Fruit fly (Drosophila melanogaster) whole organism, embryonic: ENCODE results near the gene CG34427.
A peak's percentile ranks its signal among the peaks of the same experiment; 100 is the strongest.

Experiments used
- B-H2 ChIP-seq: fragments of 200-800 bp; sonication (Bioruptor generic); optimal IDR thresholded peaks from 2 replicates; lab custom pipeline; 2018; ENCODE audit warnings: missing biosample characterization, mild to moderate bottlenecking, missing genetic modification characterization
- Blimp-1 ChIP-seq: fragments of 200-800 bp; sonication (Bioruptor generic); optimal IDR thresholded peaks from 3 replicates; lab custom pipeline; 2018; ENCODE audit warnings: missing biosample characterization, missing genetic modification characterization, mild to moderate bottlenecking, moderate library complexity, missing genetic modification reagents
- CG10366 ChIP-seq: fragments of 200-800 bp; sonication (Bioruptor generic); IDR thresholded peaks from 2 replicates; pipeline ENCODE4 v1.3.6; 2022; ENCODE audit warnings: missing biosample characterization, missing genetic modification characterization
- CG10654 ChIP-seq: fragments of 200-800 bp; sonication (Bioruptor generic); optimal IDR thresholded peaks from 2 replicates; lab custom pipeline; 2016; ENCODE audit warnings: missing biosample characterization, missing genetic modification characterization
- CG11723 ChIP-seq: fragments of 200-800 bp; sonication (Bioruptor generic); optimal IDR thresholded peaks from 2 replicates; lab custom pipeline; 2017; ENCODE audit warnings: missing biosample characterization, mild to moderate bottlenecking, missing genetic modification characterization
- CG15269 ChIP-seq: fragments of 200-800 bp; sonication (Bioruptor generic); optimal IDR thresholded peaks from 2 replicates; lab custom pipeline; 2018; ENCODE audit warnings: missing biosample characterization, mild to moderate bottlenecking, missing genetic modification characterization, moderate library complexity
- CG15514 ChIP-seq: fragments of 200-800 bp; sonication (Bioruptor generic); optimal IDR thresholded peaks from 3 replicates; lab custom pipeline; 2017; ENCODE audit warnings: missing biosample characterization, missing genetic modification characterization, mild to moderate bottlenecking, moderate library complexity, missing genetic modification reagents
- CG16813 ChIP-seq: fragments of 200-800 bp; sonication (Bioruptor generic); IDR thresholded peaks from 3 replicates; pipeline ENCODE4 v1.3.6; 2022; ENCODE audit warnings: missing biosample characterization, missing genetic modification characterization; ENCODE audit not compliant: partially characterized antibody
- CG1792 ChIP-seq: fragments of 200-800 bp; sonication (Bioruptor generic); optimal IDR thresholded peaks from 2 replicates; lab custom pipeline; 2016; ENCODE audit warnings: missing biosample characterization, missing genetic modification characterization
- CG2202 ChIP-seq: fragments of 200-800 bp; sonication (Bioruptor generic); optimal IDR thresholded peaks from 2 replicates; lab custom pipeline; 2018; ENCODE audit warnings: missing biosample characterization, mild to moderate bottlenecking, missing genetic modification characterization
- CG2889 ChIP-seq: fragments of 200-800 bp; sonication (Bioruptor generic); IDR thresholded peaks from 3 replicates; pipeline ENCODE4 v1.3.6; 2022; ENCODE audit warnings: missing biosample characterization, missing genetic modification characterization
- CG31224 ChIP-seq: fragments of 200-800 bp; sonication (Bioruptor generic); IDR thresholded peaks from 2 replicates; pipeline ENCODE4 v1.3.6; 2022; ENCODE audit warnings: missing biosample characterization, missing genetic modification characterization
- CG33213 ChIP-seq: fragments of 200-800 bp; sonication (Bioruptor generic); optimal IDR thresholded peaks from 3 replicates; lab custom pipeline; 2016; ENCODE audit warnings: missing biosample characterization, missing genetic modification characterization
- CG34376 ChIP-seq: fragments of 200-800 bp; sonication (Bioruptor generic); optimal IDR thresholded peaks from 2 replicates; lab custom pipeline; 2018; ENCODE audit warnings: missing biosample characterization, mild to moderate bottlenecking, missing genetic modification characterization
- CG4360 ChIP-seq: fragments of 200-800 bp; sonication (Bioruptor generic); IDR thresholded peaks from 2 replicates; pipeline ENCODE4 v1.3.6; 2022; ENCODE audit warnings: missing biosample characterization, missing genetic modification characterization
- CG5953 ChIP-seq: fragments of 200-800 bp; sonication (Bioruptor generic); IDR thresholded peaks from 2 replicates; pipeline ENCODE4 v1.3.6; 2022; ENCODE audit warnings: missing biosample characterization, missing genetic modification characterization
- CG6272 ChIP-seq: fragments of 200-800 bp; sonication (Bioruptor generic); IDR thresholded peaks from 2 replicates; pipeline ENCODE4 v1.3.6; 2022; ENCODE audit warnings: missing biosample characterization, missing genetic modification characterization
- CG6654 ChIP-seq: fragments of 200-800 bp; sonication (Bioruptor generic); optimal IDR thresholded peaks from 2 replicates; lab custom pipeline; 2017; ENCODE audit warnings: missing biosample characterization, mild to moderate bottlenecking, missing genetic modification characterization
- CG7556 ChIP-seq: fragments of 200-800 bp; sonication (Bioruptor generic); optimal IDR thresholded peaks from 2 replicates; lab custom pipeline; 2017; ENCODE audit warnings: missing biosample characterization, mild to moderate bottlenecking, missing genetic modification characterization
- CG8388 ChIP-seq: fragments of 200-800 bp; sonication (Bioruptor generic); optimal IDR thresholded peaks from 2 replicates; lab custom pipeline; 2019; ENCODE audit warnings: missing biosample characterization, mild to moderate bottlenecking, missing genetic modification characterization, moderate library complexity
- Chrac-16 ChIP-seq: fragments of 200-800 bp; sonication (Bioruptor generic); optimal IDR thresholded peaks from 3 replicates; lab custom pipeline; 2016; ENCODE audit warnings: missing biosample characterization, missing genetic modification characterization
- H15 ChIP-seq: fragments of 200-800 bp; sonication (Bioruptor generic); IDR thresholded peaks from 3 replicates; pipeline ENCODE4 v1.3.6; 2022; ENCODE audit warnings: missing biosample characterization, missing genetic modification characterization
- Hr39 ChIP-seq: fragments of >200 bp; optimal IDR thresholded peaks from 2 replicates; lab custom pipeline; 2017
- Lim3 ChIP-seq: fragments of 200-800 bp; sonication (Bioruptor generic); IDR thresholded peaks from 2 replicates; pipeline ENCODE4 v1.3.6; 2022; ENCODE audit warnings: missing biosample characterization, missing genetic modification characterization
- MTF-1 ChIP-seq: fragments of 200-800 bp; sonication (Bioruptor generic); optimal IDR thresholded peaks from 2 replicates; lab custom pipeline; 2018; ENCODE audit warnings: missing biosample characterization, mild to moderate bottlenecking, missing genetic modification characterization, borderline replicate concordance
- NK7.1 ChIP-seq: fragments of 200-800 bp; sonication (Bioruptor generic); optimal IDR thresholded peaks from 3 replicates; lab custom pipeline; 2016; ENCODE audit warnings: missing biosample characterization, missing genetic modification characterization
- Nf-YB ChIP-seq: fragments of 200-800 bp; sonication (Bioruptor generic); optimal IDR thresholded peaks from 3 replicates; lab custom pipeline; 2019; ENCODE audit warnings: missing biosample characterization, mild to moderate bottlenecking, missing genetic modification characterization, moderate library complexity
- Spps ChIP-seq: fragments of 200-800 bp; sonication (Bioruptor generic); optimal IDR thresholded peaks from 2 replicates; lab custom pipeline; 2018; ENCODE audit warnings: missing biosample characterization, mild to moderate bottlenecking, missing genetic modification characterization
- Stat92E ChIP-seq, 3 experiments: fragments of >200 bp in 2 of 3; fragments of 200-800 bp in 1 of 3; sonication (Bioruptor generic) in 1 of 3; optimal IDR thresholded peaks; 2 replicates each; lab custom pipeline; 2017 to 2019; ENCODE audit warnings: missing biosample characterization in 3 of 3, missing genetic modification characterization in 3 of 3, mild to moderate bottlenecking in 1 of 3, moderate library complexity in 1 of 3
- al ChIP-seq: fragments of 200-800 bp; sonication (Bioruptor generic); IDR thresholded peaks from 2 replicates; pipeline ENCODE4 v1.3.6; 2022; ENCODE audit warnings: missing biosample characterization, missing genetic modification characterization
- cad ChIP-seq: fragments of >200 bp; optimal IDR thresholded peaks from 2 replicates; lab custom pipeline; 2017; ENCODE audit warnings: missing biosample characterization, missing genetic modification characterization
- cwo ChIP-seq: fragments of 200-800 bp; sonication (Bioruptor generic); optimal IDR thresholded peaks from 3 replicates; lab custom pipeline; 2017; ENCODE audit warnings: missing biosample characterization, missing genetic modification characterization, mild to moderate bottlenecking, moderate library complexity, missing genetic modification reagents
- dati ChIP-seq: fragments of 200-800 bp; sonication (Bioruptor generic); IDR thresholded peaks from 2 replicates; pipeline ENCODE4 v1.3.6; 2022; ENCODE audit warnings: missing biosample characterization, missing genetic modification characterization
- dmrt11E ChIP-seq: fragments of 200-800 bp; sonication (Bioruptor generic); optimal IDR thresholded peaks from 3 replicates; lab custom pipeline; 2018; ENCODE audit warnings: missing biosample characterization, mild to moderate bottlenecking, missing genetic modification characterization, moderate library complexity
- en ChIP-seq: fragments of 200-800 bp; sonication (Bioruptor generic); optimal IDR thresholded peaks from 2 replicates; lab custom pipeline; 2016; ENCODE audit warnings: missing biosample characterization, missing genetic modification characterization
- exex ChIP-seq: fragments of 200-800 bp; sonication (Bioruptor generic); optimal IDR thresholded peaks from 4 replicates; lab custom pipeline; 2018; ENCODE audit warnings: missing biosample characterization, mild to moderate bottlenecking, missing genetic modification characterization, moderate library complexity
- fd102C ChIP-seq: fragments of 200-800 bp; sonication (Bioruptor generic); optimal IDR thresholded peaks from 2 replicates; lab custom pipeline; 2018; ENCODE audit warnings: missing biosample characterization, mild to moderate bottlenecking, missing genetic modification characterization, moderate library complexity
- gem ChIP-seq: fragments of 200-800 bp; sonication (Bioruptor generic); optimal IDR thresholded peaks from 2 replicates; lab custom pipeline; 2019; ENCODE audit warnings: missing biosample characterization, mild to moderate bottlenecking, missing genetic modification characterization, moderate library complexity
- h ChIP-seq: fragments of >200 bp; optimal IDR thresholded peaks from 2 replicates; lab custom pipeline; 2017
- ken ChIP-seq: fragments of 200-800 bp; sonication (Bioruptor generic); IDR thresholded peaks from 3 replicates; pipeline ENCODE4 v1.3.6; 2022; ENCODE audit warnings: missing biosample characterization, missing genetic modification characterization
- kni ChIP-seq: fragments of 200-800 bp; sonication (Bioruptor generic); optimal IDR thresholded peaks from 3 replicates; lab custom pipeline; 2017; ENCODE audit warnings: mild to moderate bottlenecking, missing biosample characterization, missing genetic modification reagents, missing genetic modification characterization
- lov ChIP-seq, 2 experiments: fragments of 200-800 bp in 1 of 2; fragments of >200 bp in 1 of 2; sonication (Bioruptor generic) in 1 of 2; IDR thresholded peaks in 1 of 2; optimal IDR thresholded peaks in 1 of 2; 2 replicates in 1 of 2; 3 replicates in 1 of 2; pipeline versions ENCODE4 v1.3.6 to Lab custom; 2017 to 2022; ENCODE audit warnings: missing biosample characterization in 1 of 2, missing genetic modification characterization in 1 of 2
- mam ChIP-seq: fragments of 200-800 bp; sonication (Bioruptor generic); optimal IDR thresholded peaks from 3 replicates; lab custom pipeline; 2016; ENCODE audit warnings: missing biosample characterization, missing genetic modification characterization
- nom ChIP-seq: fragments of 200-800 bp; sonication (Bioruptor generic); optimal IDR thresholded peaks from 2 replicates; lab custom pipeline; 2017; ENCODE audit warnings: missing biosample characterization, missing genetic modification characterization, mild to moderate bottlenecking, moderate library complexity, missing genetic modification reagents
- onecut ChIP-seq: fragments of 200-800 bp; sonication (Bioruptor generic); IDR thresholded peaks from 2 replicates; pipeline ENCODE4 v1.3.6; 2022; ENCODE audit warnings: missing biosample characterization, missing genetic modification characterization
- prd ChIP-seq, 3 experiments: fragments of >200 bp in 2 of 3; fragments of 200-800 bp in 1 of 3; sonication (Bioruptor generic) in 1 of 3; optimal IDR thresholded peaks in 2 of 3; IDR thresholded peaks in 1 of 3; 2 replicates in 2 of 3; 3 replicates in 1 of 3; pipeline versions ENCODE4 v1.3.6 to Lab custom; 2017 to 2022; ENCODE audit warnings: missing biosample characterization in 1 of 3, missing genetic modification characterization in 1 of 3
- pum ChIP-seq: fragments of 200-800 bp; sonication (Bioruptor generic); optimal IDR thresholded peaks from 2 replicates; lab custom pipeline; 2016; ENCODE audit warnings: missing biosample characterization, missing genetic modification characterization
- pzg ChIP-seq: fragments of 200-800 bp; sonication (Bioruptor generic); optimal IDR thresholded peaks from 3 replicates; lab custom pipeline; 2018; ENCODE audit warnings: missing biosample characterization, mild to moderate bottlenecking, missing genetic modification characterization, moderate library complexity
- ro ChIP-seq: fragments of 200-800 bp; sonication (Bioruptor generic); IDR thresholded peaks from 2 replicates; pipeline ENCODE4 v1.3.6; 2022; ENCODE audit warnings: missing biosample characterization, missing genetic modification characterization
- usp ChIP-seq: fragments of >200 bp; optimal IDR thresholded peaks from 2 replicates; lab custom pipeline; 2017; ENCODE audit warnings: missing biosample characterization, missing genetic modification characterization
- vfl ChIP-seq: fragments of 200-800 bp; sonication (Bioruptor generic); optimal IDR thresholded peaks from 2 replicates; lab custom pipeline; 2016; ENCODE audit warnings: missing biosample characterization, missing genetic modification characterization
- zen ChIP-seq: fragments of 200-800 bp; sonication (Bioruptor generic); optimal IDR thresholded peaks from 3 replicates; lab custom pipeline; 2018; ENCODE audit warnings: missing biosample characterization, mild to moderate bottlenecking, missing genetic modification characterization, moderate library complexity
- zfh2 ChIP-seq: fragments of 200-800 bp; sonication (Bioruptor generic); optimal IDR thresholded peaks from 2 replicates; lab custom pipeline; 2016; ENCODE audit warnings: missing biosample characterization, missing genetic modification characterization

CG34427 gene

DNA sequence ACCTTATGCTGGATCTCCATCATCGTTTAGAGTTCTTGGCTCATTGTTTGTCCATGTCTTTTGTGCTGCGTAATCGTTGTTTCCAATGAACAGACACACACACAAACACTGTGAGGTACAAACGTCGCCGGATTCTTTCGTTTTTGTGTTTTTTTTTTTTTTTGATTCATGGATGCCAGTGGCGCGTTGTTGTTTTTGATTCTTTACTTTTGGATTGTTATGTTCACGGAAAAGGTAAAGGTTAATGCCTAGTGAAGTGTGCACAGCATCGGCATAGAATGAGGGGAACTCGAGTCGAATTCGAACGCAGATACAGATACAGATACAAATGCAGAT lies 28.9 kb downstream of the CG34427 start (continued):
- TF ChIP-seq pzg (GFP tag; lab: Kevin White, UChicago): no peak
- TF ChIP-seq prd (optimal IDR thresholded peaks at IDR 0.05; lab: Kevin White, UChicago): no peak
- TF ChIP-seq prd (GFP tag; IDR thresholded peaks at IDR 0.05; lab: Robert Waterston, UW): no peak
- TF ChIP-seq CG2202: no peak
- no peak for TF ChIP-seq kni
- no peak for TF ChIP-seq CG34376 (GFP tag; lab: Kevin White, UChicago)
- no peak for TF ChIP-seq CG33213 (GFP tag; lab: Kevin White, UChicago)
- peak in 1 of 3 experiments; percentile 34 for TF ChIP-seq Stat92E (GFP tag; optimal IDR thresholded peaks at IDR 0.05; lab: Kevin White, UChicago)
- TF ChIP-seq onecut (GFP tag; lab: Robert Waterston, UW): no peak
- TF ChIP-seq zfh2: no peak
- no peak for TF ChIP-seq Lim3
- no peak for TF ChIP-seq CG8388
- TF ChIP-seq CG2889: no peak
- TF ChIP-seq Blimp-1 (GFP tag; lab: Kevin White, UChicago): no peak
- TF ChIP-seq cwo (GFP tag; lab: Kevin White, UChicago): no peak
- TF ChIP-seq usp (GFP tag; lab: Kevin White, UChicago): no peak
- no peak for TF ChIP-seq ken (GFP tag; lab: Robert Waterston, UW)
- TF ChIP-seq al (GFP tag; lab: Robert Waterston, UW): no peak
- no peak for TF ChIP-seq h (lab: Kevin White, UChicago)
- TF ChIP-seq exex (tag; lab: Kevin White, UChicago): no peak
- TF ChIP-seq mam (GFP tag; lab: Kevin White, UChicago): no peak
- TF ChIP-seq ro: no peak
- peak; percentile 57 for TF ChIP-seq CG4360 (GFP tag; lab: Robert Waterston, UW)
- TF ChIP-seq CG15269: no peak
- TF ChIP-seq dmrt11E (tag; lab: Kevin White, UChicago): no peak
- TF ChIP-seq H15 (GFP tag; lab: Robert Waterston, UW): no peak
- TF ChIP-seq CG10366 (GFP tag; lab: Robert Waterston, UW): no peak
- no peak for TF ChIP-seq pum
- no peak for TF ChIP-seq dati
- TF ChIP-seq en: no peak
- no peak for TF ChIP-seq CG1792 (GFP tag; lab: Kevin White, UChicago)
- TF ChIP-seq cad (GFP tag; lab: Kevin White, UChicago): no peak

DNA sequence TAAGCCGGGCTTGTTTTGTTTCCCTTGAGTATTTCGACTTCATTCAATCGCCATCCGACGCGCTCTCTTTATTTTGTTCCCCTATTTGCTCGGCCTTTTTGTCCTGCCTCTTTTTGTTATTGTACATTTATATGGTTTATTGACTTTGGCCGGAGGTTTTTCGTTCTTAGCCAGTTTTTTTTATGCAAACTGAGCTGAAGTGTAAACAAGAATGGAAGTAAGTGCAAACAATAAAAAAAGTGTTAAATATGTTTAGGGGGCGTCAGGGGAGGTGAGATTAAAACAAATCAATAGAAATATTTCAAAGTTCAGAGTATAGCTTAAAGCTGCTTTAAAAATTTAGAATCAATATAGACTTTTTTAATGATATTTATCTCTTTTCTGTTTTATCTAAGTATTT lies 29.9 kb downstream of the CG34427 start:
- peak; percentile 71 for TF ChIP-seq fd102C
- no peak for TF ChIP-seq CG10654
- TF ChIP-seq Nf-YB (GFP tag; lab: Kevin White, UChicago): no peak
- no peak for TF ChIP-seq CG6272 (GFP tag; lab: Robert Waterston, UW)
- TF ChIP-seq zen: no peak
- TF ChIP-seq gem (tag; lab: Kevin White, UChicago): peak; percentile 10
- no peak for TF ChIP-seq Spps (tag; lab: Kevin White, UChicago)
- no peak for TF ChIP-seq CG5953 (GFP tag; lab: Robert Waterston, UW)
- TF ChIP-seq B-H2: no peak
- TF ChIP-seq CG15514: no peak
- peak; percentile 8 for TF ChIP-seq NK7.1 (GFP tag; lab: Kevin White, UChicago)
- no peak for TF ChIP-seq CG16813 (GFP tag; lab: Robert Waterston, UW)
- peak; percentile 3 for TF ChIP-seq CG7556 (GFP tag; lab: Kevin White, UChicago)
- TF ChIP-seq vfl (GFP tag; lab: Kevin White, UChicago): no peak
- TF ChIP-seq CG31224: no peak
- no peak for TF ChIP-seq CG11723 (GFP tag; lab: Kevin White, UChicago)
- no peak for TF ChIP-seq CG6654 (GFP tag; lab: Kevin White, UChicago)
- TF ChIP-seq Chrac-16 (GFP tag; lab: Kevin White, UChicago): no peak
- TF ChIP-seq Hr39: no peak
- TF ChIP-seq lov (optimal IDR thresholded peaks at IDR 0.05; lab: Kevin White, UChicago): no peak
- no peak for TF ChIP-seq lov (GFP tag; IDR thresholded peaks at IDR 0.05; lab: Robert Waterston, UW)
- TF ChIP-seq nom (GFP tag; lab: Kevin White, UChicago): no peak
- TF ChIP-seq MTF-1 (GFP tag; lab: Kevin White, UChicago): peak; percentile 30
